Fruit fly (Drosophila melanogaster) whole organism, prepupa: ENCODE measurements around the gene CG44574.

Experiments used
- Blimp-1 ChIP-seq: fragments of 200-800 bp; sonication (Bioruptor generic); optimal IDR thresholded peaks from 3 replicates; lab custom pipeline; 2017; ENCODE audit warnings: missing biosample characterization, missing genetic modification characterization, mild to moderate bottlenecking, moderate library complexity, missing genetic modification reagents
- CG10631 ChIP-seq: fragments of 200-800 bp; sonication (Bioruptor generic); optimal IDR thresholded peaks from 2 replicates; lab custom pipeline; 2016; ENCODE audit warnings: missing biosample characterization, missing genetic modification characterization
- CG11294 ChIP-seq: fragments of 200-800 bp; sonication (Bioruptor generic); IDR thresholded peaks from 2 replicates; pipeline ENCODE4 v1.3.6; 2022; ENCODE audit warnings: missing biosample characterization, missing genetic modification characterization
- CG11762 ChIP-seq: fragments of 200-800 bp; sonication (Bioruptor generic); optimal IDR thresholded peaks from 3 replicates; lab custom pipeline; 2016; ENCODE audit warnings: missing biosample characterization, missing genetic modification characterization; ENCODE audit not compliant: insufficient read depth
- CG11902 ChIP-seq: fragments of 200-800 bp; sonication (Bioruptor generic); optimal IDR thresholded peaks from 3 replicates; lab custom pipeline; 2016; ENCODE audit warnings: missing biosample characterization, missing genetic modification characterization
- CG15336 ChIP-seq: fragments of 200-800 bp; sonication (Bioruptor generic); IDR thresholded peaks from 2 replicates; pipeline ENCODE4 v1.3.6; 2022; ENCODE audit warnings: missing biosample characterization, missing genetic modification characterization
- CG1621 ChIP-seq: fragments of 200-800 bp; sonication (Bioruptor generic); optimal IDR thresholded peaks from 3 replicates; lab custom pipeline; 2018; ENCODE audit warnings: missing biosample characterization, mild to moderate bottlenecking, missing genetic modification characterization
- CG16779 ChIP-seq: fragments of 200-800 bp; sonication (Bioruptor generic); optimal IDR thresholded peaks from 3 replicates; lab custom pipeline; 2017; ENCODE audit warnings: missing biosample characterization, mild to moderate bottlenecking, missing genetic modification characterization
- CG3032 ChIP-seq: fragments of 200-800 bp; optimal IDR thresholded peaks from 2 replicates; lab custom pipeline; 2019; ENCODE audit warnings: missing biosample characterization, mild to moderate bottlenecking, missing genetic modification characterization, moderate library complexity
- CG31627 ChIP-seq: fragments of 200-800 bp; sonication (Bioruptor generic); optimal IDR thresholded peaks from 3 replicates; lab custom pipeline; 2016; ENCODE audit warnings: missing biosample characterization, missing genetic modification characterization
- CG32006 ChIP-seq: fragments of 200-800 bp; sonication (Bioruptor generic); optimal IDR thresholded peaks from 3 replicates; lab custom pipeline; 2017; ENCODE audit warnings: missing biosample characterization, mild to moderate bottlenecking, missing genetic modification characterization
- CG34406 ChIP-seq: fragments of 200-800 bp; sonication (Bioruptor generic); optimal IDR thresholded peaks from 3 replicates; lab custom pipeline; 2016; ENCODE audit warnings: missing biosample characterization, missing genetic modification characterization
- CG4318 ChIP-seq: fragments of 200-800 bp; sonication (Bioruptor generic); optimal IDR thresholded peaks from 3 replicates; lab custom pipeline; 2017; ENCODE audit warnings: missing biosample characterization, mild to moderate bottlenecking, missing genetic modification characterization
- CG6163 ChIP-seq: fragments of 200-800 bp; sonication (Bioruptor generic); IDR thresholded peaks from 3 replicates; pipeline ENCODE4 v1.3.6; 2022; ENCODE audit warnings: missing biosample characterization, missing genetic modification characterization
- CG6276 ChIP-seq: fragments of 200-800 bp; sonication (Bioruptor generic); optimal IDR thresholded peaks from 2 replicates; lab custom pipeline; 2017; ENCODE audit warnings: missing biosample characterization, mild to moderate bottlenecking, missing genetic modification characterization
- CG6792 ChIP-seq: fragments of 200-800 bp; sonication (Bioruptor generic); optimal IDR thresholded peaks from 3 replicates; lab custom pipeline; 2016; ENCODE audit warnings: missing biosample characterization, missing genetic modification characterization
- CG6808 ChIP-seq: fragments of 200-800 bp; sonication (Bioruptor generic); optimal IDR thresholded peaks from 3 replicates; lab custom pipeline; 2017; ENCODE audit warnings: missing biosample characterization, missing genetic modification characterization, mild to moderate bottlenecking, moderate library complexity, missing genetic modification reagents
- CG6854 ChIP-seq: fragments of 200-800 bp; sonication (Bioruptor generic); optimal IDR thresholded peaks from 2 replicates; lab custom pipeline; 2017; ENCODE audit warnings: missing biosample characterization, mild to moderate bottlenecking, missing genetic modification characterization
- CG7368 ChIP-seq: fragments of 200-800 bp; sonication (Bioruptor generic); optimal IDR thresholded peaks from 3 replicates; lab custom pipeline; 2016; ENCODE audit warnings: missing biosample characterization, missing genetic modification characterization
- CG8119 ChIP-seq: fragments of 200-800 bp; sonication (Bioruptor generic); IDR thresholded peaks from 3 replicates; pipeline ENCODE4 v1.3.6; 2022; ENCODE audit warnings: missing biosample characterization, missing genetic modification characterization
- CG8319 ChIP-seq: fragments of 200-800 bp; sonication (Bioruptor generic); optimal IDR thresholded peaks from 3 replicates; lab custom pipeline; 2016; ENCODE audit warnings: missing biosample characterization, missing genetic modification characterization
- CG8632 ChIP-seq: fragments of 200-800 bp; sonication (Bioruptor generic); optimal IDR thresholded peaks from 3 replicates; lab custom pipeline; 2016; ENCODE audit warnings: missing biosample characterization, missing genetic modification characterization
- CG9139 ChIP-seq: fragments of 200-800 bp; sonication (Bioruptor generic); optimal IDR thresholded peaks from 3 replicates; lab custom pipeline; 2017; ENCODE audit warnings: missing biosample characterization, mild to moderate bottlenecking, missing genetic modification characterization
- Eip78C ChIP-seq: fragments of 200-800 bp; sonication (Bioruptor generic); peaks from one replicate; lab custom pipeline; 2016; ENCODE audit warnings: missing biosample characterization, missing genetic modification characterization
- Eip93F ChIP-seq: fragments of 200-800 bp; sonication (Bioruptor generic); optimal IDR thresholded peaks from 2 replicates; lab custom pipeline; 2016; ENCODE audit warnings: missing biosample characterization, mild to moderate bottlenecking, missing genetic modification characterization
- Ets21C ChIP-seq: fragments of 200-800 bp; sonication (Bioruptor generic); optimal IDR thresholded peaks from 3 replicates; lab custom pipeline; 2016; ENCODE audit warnings: missing biosample characterization, missing genetic modification characterization
- Ets96B ChIP-seq: fragments of 200-800 bp; optimal IDR thresholded peaks from 2 replicates; lab custom pipeline; 2019; ENCODE audit warnings: missing biosample characterization, mild to moderate bottlenecking, missing genetic modification characterization, moderate library complexity
- Hr38 ChIP-seq: sonication (Bioruptor generic); optimal IDR thresholded peaks from 2 replicates; lab custom pipeline; 2016; ENCODE audit warnings: missing biosample characterization, missing genetic modification characterization
- Hr39 ChIP-seq: fragments of 200-800 bp; sonication (Bioruptor generic); optimal IDR thresholded peaks from 2 replicates; lab custom pipeline; 2016; ENCODE audit warnings: missing biosample characterization, missing genetic modification characterization
- Hr4 ChIP-seq: fragments of 200-800 bp; sonication (Bioruptor generic); optimal IDR thresholded peaks from 3 replicates; lab custom pipeline; 2016; ENCODE audit warnings: missing biosample characterization, missing genetic modification characterization
- Lpt ChIP-seq: fragments of 200-800 bp; sonication (Bioruptor generic); optimal IDR thresholded peaks from 3 replicates; lab custom pipeline; 2016; ENCODE audit warnings: missing biosample characterization, missing genetic modification characterization
- Met ChIP-seq: fragments of 200-800 bp; sonication (Bioruptor generic); optimal IDR thresholded peaks from 3 replicates; lab custom pipeline; 2016; ENCODE audit warnings: missing biosample characterization, missing genetic modification characterization
- OdsH ChIP-seq: fragments of 200-800 bp; sonication (Bioruptor generic); optimal IDR thresholded peaks from 3 replicates; lab custom pipeline; 2016; ENCODE audit warnings: missing biosample characterization, missing genetic modification characterization
- Smox ChIP-seq: fragments of 200-800 bp; sonication (Bioruptor generic); optimal IDR thresholded peaks from 3 replicates; lab custom pipeline; 2016; ENCODE audit warnings: missing biosample characterization, missing genetic modification characterization
- Sox14 ChIP-seq: fragments of 200-800 bp; sonication (Bioruptor generic); optimal IDR thresholded peaks from 3 replicates; lab custom pipeline; 2016; ENCODE audit warnings: missing biosample characterization, missing genetic modification characterization
- Sox15 ChIP-seq: fragments of 200-800 bp; sonication (Bioruptor generic); optimal IDR thresholded peaks from 3 replicates; lab custom pipeline; 2016; ENCODE audit warnings: missing biosample characterization, missing genetic modification characterization
- achi ChIP-seq: fragments of 200-800 bp; sonication (Bioruptor generic); optimal IDR thresholded peaks from 3 replicates; lab custom pipeline; 2016; ENCODE audit warnings: missing biosample characterization, missing genetic modification characterization
- acj6 ChIP-seq: fragments of 200-800 bp; sonication (Bioruptor generic); optimal IDR thresholded peaks from 3 replicates; lab custom pipeline; 2016; ENCODE audit warnings: missing biosample characterization, missing genetic modification characterization
- cyc ChIP-seq: fragments of 200-800 bp; sonication (Bioruptor generic); optimal IDR thresholded peaks from 3 replicates; lab custom pipeline; 2016; ENCODE audit warnings: missing biosample characterization, missing genetic modification characterization
- fd59A ChIP-seq: fragments of 200-800 bp; sonication (Bioruptor generic); optimal IDR thresholded peaks from 2 replicates; lab custom pipeline; 2017; ENCODE audit warnings: missing biosample characterization, mild to moderate bottlenecking, missing genetic modification characterization, missing genetic modification reagents
- fd85E ChIP-seq: fragments of 200-800 bp; sonication (Bioruptor generic); optimal IDR thresholded peaks from 3 replicates; lab custom pipeline; 2016; ENCODE audit warnings: missing biosample characterization, missing genetic modification characterization
- fkh ChIP-seq: fragments of 200-800 bp; sonication (Bioruptor generic); optimal IDR thresholded peaks from 3 replicates; lab custom pipeline; 2017; ENCODE audit warnings: missing biosample characterization, mild to moderate bottlenecking, missing genetic modification characterization, moderate library complexity
- lz ChIP-seq: fragments of 200-800 bp; sonication (Bioruptor generic); optimal IDR thresholded peaks from 3 replicates; lab custom pipeline; 2016; ENCODE audit warnings: missing biosample characterization, missing genetic modification characterization
- pdm3 ChIP-seq: fragments of 200-800 bp; sonication (Bioruptor generic); optimal IDR thresholded peaks from 3 replicates; lab custom pipeline; 2016; ENCODE audit warnings: missing biosample characterization, missing genetic modification characterization
- salr ChIP-seq, 2 experiments: fragments of 200-800 bp; sonication (Bioruptor generic); optimal IDR thresholded peaks; 3 replicates each; lab custom pipeline; 2016 to 2018; ENCODE audit warnings: missing biosample characterization in 2 of 2, missing genetic modification characterization in 2 of 2, mild to moderate bottlenecking in 1 of 2
- spab ChIP-seq: fragments of 200-800 bp; sonication (Bioruptor generic); optimal IDR thresholded peaks from 2 replicates; lab custom pipeline; 2017; ENCODE audit warnings: missing biosample characterization, mild to moderate bottlenecking, missing genetic modification characterization, missing genetic modification reagents
- ss ChIP-seq, 2 experiments: fragments of 200-800 bp; sonication (Bioruptor generic); optimal IDR thresholded peaks; 2 replicates in 1 of 2; 3 replicates in 1 of 2; lab custom pipeline; 2017 to 2018; ENCODE audit warnings: mild to moderate bottlenecking in 2 of 2, missing biosample characterization in 2 of 2, missing genetic modification characterization in 2 of 2, moderate library complexity in 1 of 2
- svp ChIP-seq: fragments of 200-800 bp; sonication (Bioruptor generic); peaks from one replicate; lab custom pipeline; 2016; ENCODE audit warnings: missing biosample characterization, missing genetic modification characterization
- topi ChIP-seq: fragments of 200-800 bp; sonication (Bioruptor generic); optimal IDR thresholded peaks from 3 replicates; lab custom pipeline; 2016; ENCODE audit warnings: missing biosample characterization, missing genetic modification characterization

Gene CG44574

DNA sequence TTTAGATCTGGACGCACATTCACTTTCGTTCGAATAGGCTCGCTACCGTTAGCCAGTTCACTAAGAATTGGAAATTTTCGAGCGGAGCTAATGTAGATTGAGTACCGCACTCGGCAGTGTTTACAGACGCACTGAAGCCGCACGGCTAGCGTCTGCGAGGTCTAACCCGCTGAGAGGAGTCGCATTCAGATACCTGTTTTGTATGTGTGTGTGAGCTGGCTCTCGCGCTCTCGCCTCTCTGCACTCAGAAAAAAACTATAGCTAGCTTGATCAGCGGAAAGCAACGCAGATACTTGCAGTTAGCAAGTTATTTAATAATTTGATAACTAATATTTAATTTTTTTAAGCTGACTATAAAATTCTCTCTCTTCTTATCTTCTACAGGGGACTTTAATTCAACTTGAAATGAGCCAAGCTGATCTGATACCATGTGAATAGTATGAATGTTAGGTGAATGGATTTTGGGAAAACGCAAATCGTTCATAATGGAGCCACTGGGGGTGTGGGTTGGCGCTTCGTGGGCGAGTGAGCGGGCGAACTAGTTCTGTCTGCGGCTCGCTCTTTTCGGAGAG, 4.1 kb upstream of the CG44574 start, which contains the start of gene rau (continued):
- TF ChIP-seq CG3032 = peak; percentile 79
- peak; percentile 82 for TF ChIP-seq OdsH (GFP tag; lab: Kevin White, UChicago)
- peak; percentile 14 for TF ChIP-seq CG8319 (GFP tag; lab: Kevin White, UChicago)
- TF ChIP-seq CG6854 = peak; percentile 65
- TF ChIP-seq ss (GFP tag; optimal IDR thresholded peaks at IDR 0.05; lab: Kevin White, UChicago) = peak; percentile 56 to 70
- TF ChIP-seq CG6163 (GFP tag; lab: Robert Waterston, UW) = peak; percentile 67
- TF ChIP-seq Sox14 = peak; percentile 73
- peak; percentile 77 for TF ChIP-seq Lpt (GFP tag; lab: Kevin White, UChicago)
- peak; percentile 59 for TF ChIP-seq CG7368 (GFP tag; lab: Kevin White, UChicago)
- TF ChIP-seq, all 60 proteins: peak for 57

DNA sequence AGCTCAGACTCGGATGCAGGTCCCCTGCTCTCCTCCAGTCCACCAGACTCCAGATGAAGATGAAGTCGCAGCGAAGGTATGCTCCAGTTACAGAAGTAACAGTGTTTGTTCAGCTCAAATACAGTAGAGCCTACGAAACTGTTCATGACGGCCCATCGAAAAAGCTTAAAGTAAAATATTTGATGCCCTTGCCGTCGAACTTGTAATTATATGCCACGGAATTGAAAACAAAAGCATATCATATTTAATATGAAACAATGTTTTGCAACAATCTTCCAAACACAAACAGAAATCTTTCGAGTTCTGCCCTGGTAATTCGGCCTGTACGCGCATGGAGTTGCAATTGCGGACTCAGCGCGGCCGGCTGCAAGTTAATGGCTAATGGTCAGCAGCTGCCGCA, 2.4 kb upstream of the CG44574 start:
- TF ChIP-seq Ets21C (GFP tag; lab: Kevin White, UChicago) (no peak), Hr38 (GFP tag; lab: Kevin White, UChicago) (no peak), salr (GFP tag; optimal IDR thresholded peaks at IDR 0.05; lab: Kevin White, UChicago) (no peak), CG31627 (GFP tag; lab: Kevin White, UChicago) (peak; percentile 9), CG16779 (tag; lab: Kevin White, UChicago) (no peak), fkh (GFP tag; lab: Kevin White, UChicago) (peak; percentile 38), svp (GFP tag; lab: Kevin White, UChicago) (peak; percentile 20), fd85E (GFP tag; lab: Kevin White, UChicago) (no peak), CG34406 (GFP tag; lab: Kevin White, UChicago) (no peak), Eip93F (no peak), CG8632 (GFP tag; lab: Kevin White, UChicago) (no peak), CG8319 (GFP tag; lab: Kevin White, UChicago) (no peak), CG10631 (GFP tag; lab: Kevin White, UChicago) (peak; percentile 46), Sox14 (peak; percentile 7), CG9139 (GFP tag; lab: Kevin White, UChicago) (no peak), ss (GFP tag; optimal IDR thresholded peaks at IDR 0.05; lab: Kevin White, UChicago) (no peak), Hr4 (GFP tag; lab: Kevin White, UChicago) (peak; percentile 58), CG8119 (peak; percentile 65), CG1621 (tag; lab: Kevin White, UChicago) (no peak), Lpt (GFP tag; lab: Kevin White, UChicago) (peak; percentile 27), pdm3 (peak; percentile 21), cyc (no peak), Smox (no peak), Hr39 (no peak), Met (GFP tag; lab: Kevin White, UChicago) (peak; percentile 18), CG6163 (GFP tag; lab: Robert Waterston, UW) (peak; percentile 66; the same call in 2 of the 3 replicates), topi (GFP tag; lab: Kevin White, UChicago) (no peak), CG7368 (GFP tag; lab: Kevin White, UChicago) (no peak), CG11902 (GFP tag; lab: Kevin White, UChicago) (no peak), Eip78C (GFP tag; lab: Kevin White, UChicago) (peak; percentile 74), CG11762 (GFP tag; lab: Kevin White, UChicago) (no peak), Sox15 (no peak), lz (GFP tag; lab: Kevin White, UChicago) (no peak), CG32006 (GFP tag; lab: Kevin White, UChicago) (peak; percentile 67), CG6276 (GFP tag; lab: Kevin White, UChicago) (peak; percentile 25), achi (GFP tag; lab: Kevin White, UChicago) (peak; percentile 39), CG6808 (GFP tag; lab: Kevin White, UChicago) (no peak), Ets96B (tag; lab: Kevin White, UChicago) (peak; percentile 12), acj6 (GFP tag; lab: Kevin White, UChicago) (no peak), CG11294 (GFP tag; lab: Robert Waterston, UW) (no peak), spab (GFP tag; lab: Kevin White, UChicago) (no peak), OdsH (GFP tag; lab: Kevin White, UChicago) (peak; percentile 37), Blimp-1 (GFP tag; lab: Kevin White, UChicago) (no peak), fd59A (GFP tag; lab: Kevin White, UChicago) (no peak), CG6792 (GFP tag; lab: Kevin White, UChicago) (no peak), CG4318 (GFP tag; lab: Kevin White, UChicago) (peak; percentile 19), CG15336 (GFP tag; lab: Robert Waterston, UW) (no peak; the same call in 1 of the 2 replicates)
